Fruit fly (Drosophila melanogaster): ENCODE data around the gene CG15385.

- no peak for TF ChIP-seq CG3163 (GFP tag; optimal IDR thresholded peaks at IDR 0.05)
- no peak for TF ChIP-seq Fer1 (GFP tag; optimal IDR thresholded peaks at IDR 0.05)
- TF ChIP-seq odd (GFP tag; optimal IDR thresholded peaks at IDR 0.05), result no peak
- no peak for TF ChIP-seq NFAT (GFP tag; IDR thresholded peaks at IDR 0.05)
- no peak for TF ChIP-seq emc (GFP tag; optimal IDR thresholded peaks at IDR 0.05)
- no peak for TF ChIP-seq slbo (GFP tag; IDR thresholded peaks at IDR 0.05)
- no peak for TF ChIP-seq CG8924 (tag; optimal IDR thresholded peaks at IDR 0.05)
- no peak for TF ChIP-seq inv (GFP tag; IDR thresholded peaks at IDR 0.05; ENCODE audit: partially characterized antibody)
- no peak for TF ChIP-seq Dek (tag; optimal IDR thresholded peaks at IDR 0.05)
- TF ChIP-seq CG3407 (GFP tag; optimal IDR thresholded peaks at IDR 0.05), result no peak
- TF ChIP-seq ara (GFP tag; IDR thresholded peaks at IDR 0.05), result no peak
- no peak for TF ChIP-seq prd (optimal IDR thresholded peaks at IDR 0.05)
- TF ChIP-seq prd (GFP tag; IDR thresholded peaks at IDR 0.05), result no peak
These were observed 42.6 kb upstream of the CG15385 start, which contains the start of gene Send1 for dm6 chr2L:2254950-2255349.
